Fruit fly (Drosophila melanogaster): ENCODE data around the gene Inx5.
A peak's percentile ranks its signal among the peaks of the same experiment; 100 is the strongest.

DNA sequence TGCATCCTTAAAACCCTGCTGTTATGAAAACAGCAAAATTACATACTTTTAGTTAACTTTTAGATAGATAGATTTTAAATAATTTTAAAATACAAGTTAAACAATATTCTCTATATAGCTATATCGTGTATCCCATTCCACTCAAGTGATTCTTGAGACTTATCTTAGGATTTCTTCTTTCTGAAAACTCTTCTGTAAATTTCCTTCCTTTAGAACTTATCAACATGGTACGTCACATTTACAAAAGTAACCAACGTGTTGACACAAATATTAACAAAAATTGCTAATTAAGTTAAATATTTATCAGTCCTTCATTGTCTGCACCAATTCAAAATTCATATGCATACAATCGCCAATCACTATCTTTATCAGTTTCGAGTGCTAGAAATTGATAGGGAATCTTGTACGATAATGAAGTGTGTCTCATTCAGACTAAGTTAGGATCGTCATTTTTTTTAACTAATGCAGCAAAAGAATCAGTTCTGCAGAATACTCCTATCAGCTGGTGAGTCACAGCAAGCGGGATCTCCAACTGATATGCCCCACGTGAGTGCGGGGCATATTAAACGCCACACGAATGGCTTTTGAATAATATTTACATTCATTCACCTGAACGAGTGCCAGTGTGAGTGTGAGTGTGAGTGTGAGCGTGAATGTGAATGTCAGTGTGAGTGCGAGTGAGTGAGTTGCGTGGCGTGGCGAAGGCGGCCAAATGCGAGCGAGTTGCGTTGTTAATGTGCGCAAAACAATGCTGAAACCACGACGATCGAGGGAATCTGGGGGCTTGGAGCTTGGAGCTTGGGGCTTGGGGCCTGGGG lies 2.9 kb downstream of the Inx5 start:
- TF ChIP-seq EcR (GFP tag; optimal IDR thresholded peaks at IDR 0.05), result no peak
- TF ChIP-seq pan (optimal IDR thresholded peaks at IDR 0.05), result peak; percentile 84
- no peak for TF ChIP-seq usp (GFP tag; optimal IDR thresholded peaks at IDR 0.05)
- TF ChIP-seq psq (optimal IDR thresholded peaks at IDR 0.05), result no peak
- no peak for TF ChIP-seq CG8478 (optimal IDR thresholded peaks at IDR 0.05)

All from whole organism.